Worm (Caenorhabditis elegans) whole organism, young adult: ENCODE results near the gene C39B10.3.

Source experiments
- B0035.1 ChIP-seq: sonication (generic microtip); optimal IDR thresholded peaks from 2 replicates; lab custom pipeline; 2016; ENCODE audit warnings: missing genetic modification characterization, mild to moderate bottlenecking, missing compliant biosample characterization, missing genotype, missing genetic modification reagents
- D2030.7 ChIP-seq: fragments of 200-800 bp; sonication (Bioruptor generic); IDR thresholded peaks from 2 replicates; pipeline ENCODE4 v1.3.6; 2022; ENCODE audit warnings: missing genetic modification reagents, missing genetic modification characterization, missing compliant biosample characterization
- F33H1.4 ChIP-seq: fragments of 200-800 bp; sonication (Bioruptor generic); IDR thresholded peaks from 2 replicates; pipeline ENCODE4 v1.3.6; 2022; ENCODE audit warnings: missing genetic modification reagents, missing genetic modification characterization, missing compliant biosample characterization
- F37B4.10 ChIP-seq: fragments of 200-800 bp; sonication (Bioruptor generic); IDR thresholded peaks from 2 replicates; pipeline ENCODE4 v1.3.6; 2022; ENCODE audit warnings: missing genetic modification characterization, missing compliant biosample characterization
- F55B11.4 ChIP-seq: sonication (generic microtip); optimal IDR thresholded peaks from 2 replicates; lab custom pipeline; 2016; ENCODE audit warnings: missing compliant biosample characterization, missing genetic modification characterization, borderline replicate concordance; ENCODE audit not compliant: insufficient read depth
- F57A8.1 ChIP-seq: fragments of 200-800 bp; sonication (Bioruptor generic); optimal IDR thresholded peaks from 2 replicates; lab custom pipeline; 2018; ENCODE audit warnings: mild to moderate bottlenecking, missing genetic modification characterization, moderate library complexity, missing compliant biosample characterization
- K12H6.12 ChIP-seq: fragments of 200-800 bp; sonication (Bioruptor generic); optimal IDR thresholded peaks from 2 replicates; lab custom pipeline; 2018; ENCODE audit warnings: mild to moderate bottlenecking, missing genetic modification characterization, missing compliant biosample characterization
- T26A5.8 ChIP-seq: sonication (generic microtip); optimal IDR thresholded peaks from 2 replicates; lab custom pipeline; 2016; ENCODE audit warnings: missing genetic modification characterization, missing compliant biosample characterization
- ZK185.1 ChIP-seq: sonication (generic microtip); optimal IDR thresholded peaks from 2 replicates; lab custom pipeline; 2016; ENCODE audit warnings: mild to moderate bottlenecking, missing genetic modification characterization, missing compliant biosample characterization; ENCODE audit not compliant: poor library complexity, severe bottlenecking
- akir-1 ChIP-seq: fragments of 200-800 bp; sonication (Bioruptor generic); optimal IDR thresholded peaks from 2 replicates; lab custom pipeline; 2018; ENCODE audit warnings: mild to moderate bottlenecking, missing genetic modification characterization, moderate library complexity, missing compliant biosample characterization
- attf-6 ChIP-seq: fragments of 200-800 bp; sonication (Bioruptor generic); IDR thresholded peaks from 2 replicates; pipeline ENCODE4 v1.3.6; 2022; ENCODE audit warnings: missing genetic modification reagents, missing genetic modification characterization, missing compliant biosample characterization
- cebp-1 ChIP-seq, 2 experiments: fragments of 200-800 bp in 1 of 2; sonication (Bioruptor generic) in 1 of 2; sonication (generic microtip) in 1 of 2; IDR thresholded peaks in 1 of 2; optimal IDR thresholded peaks in 1 of 2; 2 replicates each; pipeline versions ENCODE4 v1.3.6 to Lab custom; 2017 to 2022; ENCODE audit warnings: missing compliant biosample characterization in 2 of 2, missing genetic modification characterization in 2 of 2, mild to moderate bottlenecking in 1 of 2, missing genetic modification reagents in 1 of 2, moderate library complexity in 1 of 2
- ceh-91 ChIP-seq: fragments of 200-800 bp; sonication (Bioruptor generic); IDR thresholded peaks from 2 replicates; pipeline ENCODE4 v1.3.6; 2022; ENCODE audit warnings: missing genetic modification reagents, missing genetic modification characterization, missing compliant biosample characterization
- chd-7 ChIP-seq: sonication (generic microtip); optimal IDR thresholded peaks from 2 replicates; lab custom pipeline; 2016; ENCODE audit warnings: mild to moderate bottlenecking, missing genetic modification characterization, moderate library complexity, missing compliant biosample characterization
- die-1 ChIP-seq: sonication (generic microtip); optimal IDR thresholded peaks from 2 replicates; lab custom pipeline; 2016; ENCODE audit warnings: missing genotype, mild to moderate bottlenecking, missing genetic modification characterization, missing compliant biosample characterization
- dox-1 ChIP-seq: fragments of 200-800 bp; sonication (Bioruptor generic); IDR thresholded peaks from 2 replicates; pipeline ENCODE4 v1.3.6; 2022; ENCODE audit warnings: missing genetic modification reagents, missing genetic modification characterization, missing compliant biosample characterization
- egl-44 ChIP-seq: fragments of 200-800 bp; sonication (Bioruptor generic); IDR thresholded peaks from 2 replicates; pipeline ENCODE4 v1.3.6; 2022; ENCODE audit warnings: missing genetic modification reagents, missing genetic modification characterization, missing compliant biosample characterization
- ekl-4 ChIP-seq: fragments of 200-800 bp; sonication (Bioruptor generic); IDR thresholded peaks from 2 replicates; pipeline ENCODE4 v1.3.6; 2022; ENCODE audit warnings: missing genetic modification reagents, missing genetic modification characterization, missing compliant biosample characterization
- him-1 ChIP-seq: sonication (generic microtip); optimal IDR thresholded peaks from 2 replicates; lab custom pipeline; 2016; ENCODE audit warnings: missing genotype, missing genetic modification reagents, missing genetic modification characterization, missing compliant biosample characterization
- hlh-26 ChIP-seq: fragments of 200-800 bp; sonication (Bioruptor generic); conservative IDR thresholded peaks from 2 replicates; pipeline ENCODE4 v1.3.6; 2022; ENCODE audit warnings: missing genetic modification reagents, missing genetic modification characterization, missing compliant biosample characterization
- hsf-1 ChIP-seq: fragments of 200-800 bp; sonication (Bioruptor generic); IDR thresholded peaks from 2 replicates; pipeline ENCODE4 v1.3.6; 2022; ENCODE audit warnings: missing genetic modification reagents, missing genetic modification characterization, missing compliant biosample characterization
- lag-1 ChIP-seq: fragments of 200-800 bp; sonication (Bioruptor generic); IDR thresholded peaks from 2 replicates; pipeline ENCODE4 v1.3.6; 2022; ENCODE audit warnings: missing genetic modification reagents, missing genetic modification characterization, missing compliant biosample characterization
- let-607 ChIP-seq, 2 experiments: fragments of 200-800 bp in 1 of 2; sonication (Bioruptor generic) in 1 of 2; sonication (generic microtip) in 1 of 2; optimal IDR thresholded peaks; 2 replicates each; lab custom pipeline; 2016 to 2018; ENCODE audit warnings: mild to moderate bottlenecking in 2 of 2, missing compliant biosample characterization in 2 of 2, missing genetic modification characterization in 2 of 2, moderate library complexity in 2 of 2, missing genotype in 1 of 2
- lin-35 ChIP-seq, 3 experiments: fragments of 150-350 bp in 2 of 3; sonication (generic microtip) in 1 of 3; optimal IDR thresholded peaks; 2 replicates each; lab custom pipeline; 2014 to 2018; ENCODE audit warnings: missing biosample characterization in 3 of 3, missing genetic modification characterization in 3 of 3, missing genetic modification reagents in 3 of 3
- nfyb-1 ChIP-seq: fragments of 200-800 bp; sonication (Bioruptor generic); IDR thresholded peaks from 2 replicates; pipeline ENCODE4 v1.3.6; 2022; ENCODE audit warnings: missing genetic modification reagents, missing genetic modification characterization, missing compliant biosample characterization
- nhr-179 ChIP-seq: sonication (generic microtip); optimal IDR thresholded peaks from 2 replicates; lab custom pipeline; 2016; ENCODE audit warnings: mild to moderate bottlenecking, missing genetic modification characterization, missing compliant biosample characterization
- nhr-80 ChIP-seq: sonication (generic microtip); optimal IDR thresholded peaks from 2 replicates; lab custom pipeline; 2016; ENCODE audit warnings: missing genetic modification characterization, missing compliant biosample characterization
- rec-8 ChIP-seq, 2 experiments: sonication (generic microtip); optimal IDR thresholded peaks; 2 replicates each; lab custom pipeline; 2016; ENCODE audit warnings: mild to moderate bottlenecking in 2 of 2, missing genetic modification characterization in 2 of 2, missing genetic modification reagents in 2 of 2, missing genotype in 2 of 2, missing biosample characterization in 1 of 2, missing compliant biosample characterization in 1 of 2, moderate library complexity in 1 of 2
- rpc-1 ChIP-seq, 2 experiments: fragments of 150-350 bp in 1 of 2; sonication (generic microtip) in 1 of 2; optimal IDR thresholded peaks; 2 replicates each; lab custom pipeline; 2014 to 2018; ENCODE audit warnings: missing biosample characterization in 1 of 2, missing genetic modification characterization in 1 of 2, missing genetic modification reagents in 1 of 2, missing genotype in 1 of 2
- sdz-38 ChIP-seq: sonication (generic microtip); optimal IDR thresholded peaks from 2 replicates; lab custom pipeline; 2016; ENCODE audit warnings: missing genotype, missing genetic modification characterization, missing compliant biosample characterization
- snpc-3.4 ChIP-seq: sonication (generic microtip); optimal IDR thresholded peaks from 2 replicates; lab custom pipeline; 2017; ENCODE audit warnings: missing genetic modification characterization, mild to moderate bottlenecking, missing compliant biosample characterization, antibody characterized with exemption, moderate library complexity, missing genotype, missing genetic modification reagents
- somi-1 ChIP-seq: fragments of 200-800 bp; sonication (Bioruptor generic); optimal IDR thresholded peaks from 2 replicates; lab custom pipeline; 2018; ENCODE audit warnings: mild to moderate bottlenecking, missing genetic modification characterization, missing compliant biosample characterization
- tlf-1 ChIP-seq: fragments of 200-800 bp; sonication (Bioruptor generic); optimal IDR thresholded peaks from 2 replicates; lab custom pipeline; 2018; ENCODE audit warnings: mild to moderate bottlenecking, missing genetic modification characterization, missing compliant biosample characterization
- unc-62 ChIP-seq: fragments of 150-350 bp; optimal IDR thresholded peaks from 2 replicates; lab custom pipeline; 2014; ENCODE audit warnings: missing biosample characterization, missing genetic modification reagents, missing genetic modification characterization
- ztf-18 ChIP-seq: sonication (generic microtip); optimal IDR thresholded peaks from 2 replicates; lab custom pipeline; 2016; ENCODE audit warnings: missing genotype, mild to moderate bottlenecking, missing genetic modification characterization, missing compliant biosample characterization
- ztf-22 ChIP-seq: fragments of 200-800 bp; sonication (Bioruptor generic); optimal IDR thresholded peaks from 2 replicates; lab custom pipeline; 2018; ENCODE audit warnings: mild to moderate bottlenecking, missing genetic modification characterization, moderate library complexity, missing compliant biosample characterization
- ztf-3 ChIP-seq: fragments of 200-800 bp; sonication (Bioruptor generic); optimal IDR thresholded peaks from 2 replicates; lab custom pipeline; 2018; ENCODE audit warnings: mild to moderate bottlenecking, missing genetic modification characterization, missing compliant biosample characterization
- ztf-6 ChIP-seq: fragments of 200-800 bp; sonication (Bioruptor generic); IDR thresholded peaks from 2 replicates; pipeline ENCODE4 v1.3.6; 2022; ENCODE audit warnings: missing genetic modification reagents, missing genetic modification characterization, missing compliant biosample characterization

C39B10.3 gene

ce11 chrX:10443836-10444235 lies at the start of gene C39B10.3:
C39B10.3 (plus strand) TSS chrX:10444136.
- TF ChIP-seq chd-7 (no peak), ztf-3 (GFP tag; lab: Kevin White, UChicago) (no peak), lin-35 (GFP tag; optimal IDR thresholded peaks at IDR 0.05; lab: Kevin White, UChicago) (no peak)

ce11 chrX:10394238-10394637 lies 49.7 kb upstream of the C39B10.3 start:
- TF ChIP-seq cebp-1 (GFP tag; IDR thresholded peaks at IDR 0.05; lab: Robert Waterston, UW) (no peak), cebp-1 (tag; optimal IDR thresholded peaks at IDR 0.05; lab: Kevin White, UChicago) (peak; percentile 29), ceh-91 (GFP tag; lab: Robert Waterston, UW) (no peak), let-607 (tag; optimal IDR thresholded peaks at IDR 0.05; lab: Kevin White, UChicago) (no peak), K12H6.12 (tag; lab: Kevin White, UChicago) (no peak), F33H1.4 (GFP tag; lab: Robert Waterston, UW) (no peak), F37B4.10 (no peak), ztf-6 (GFP tag; lab: Robert Waterston, UW) (no peak), unc-62 (GFP tag; lab: Kevin White, UChicago) (no peak), rpc-1 (optimal IDR thresholded peaks at IDR 0.05; lab: Kevin White, UChicago) (no peak), rpc-1 (tag; optimal IDR thresholded peaks at IDR 0.05; lab: Kevin White, UChicago) (no peak), akir-1 (GFP tag; lab: Kevin White, UChicago) (no peak), sdz-38 (tag; lab: Kevin White, UChicago) (no peak), ztf-22 (GFP tag; lab: Kevin White, UChicago) (no peak), hsf-1 (GFP tag; lab: Robert Waterston, UW) (0 out of 2 replicates have a peak, but pooled peaks have one; percentile 13), dox-1 (GFP tag; lab: Robert Waterston, UW) (peak; percentile 62; the same call in 1 of the 2 replicates), lag-1 (GFP tag; lab: Robert Waterston, UW) (no peak), D2030.7 (no peak), T26A5.8 (no peak), nhr-80 (tag; lab: Kevin White, UChicago) (peak; percentile 63)

- TF ChIP-seq attf-6 (GFP tag; lab: Robert Waterston, UW): no peak
- no peak for TF ChIP-seq snpc-3.4 (tag; lab: Kevin White, UChicago)
- TF ChIP-seq F55B11.4 (tag; lab: Kevin White, UChicago): no peak
- TF ChIP-seq egl-44: no peak
- no peak for TF ChIP-seq ztf-18 (tag; lab: Kevin White, UChicago)
- TF ChIP-seq tlf-1 (GFP tag; lab: Kevin White, UChicago): no peak
- no peak for TF ChIP-seq ekl-4 (GFP tag; lab: Robert Waterston, UW)
- no peak for TF ChIP-seq B0035.1 (tag; lab: Kevin White, UChicago)
- no peak for TF ChIP-seq F57A8.1 (GFP tag; lab: Kevin White, UChicago)
- no peak for TF ChIP-seq rpc-1 (optimal IDR thresholded peaks at IDR 0.05; lab: Kevin White, UChicago)
- TF ChIP-seq rpc-1 (tag; optimal IDR thresholded peaks at IDR 0.05; lab: Kevin White, UChicago): no peak
- TF ChIP-seq die-1 (tag; lab: Kevin White, UChicago): no peak
- no peak for TF ChIP-seq K12H6.12 (tag; lab: Kevin White, UChicago)
- TF ChIP-seq nfyb-1 (GFP tag; lab: Robert Waterston, UW): no peak
- no peak for TF ChIP-seq somi-1 (GFP tag; lab: Kevin White, UChicago)
- no peak for TF ChIP-seq nhr-179
- TF ChIP-seq hlh-26 (GFP tag; lab: Robert Waterston, UW): no peak
- TF ChIP-seq him-1 (tag; lab: Kevin White, UChicago): no peak
- TF ChIP-seq ZK185.1 (tag; lab: Kevin White, UChicago): no peak
- TF ChIP-seq rec-8 (tag; optimal IDR thresholded peaks at IDR 0.05; lab: Kevin White, UChicago): no peak
These were observed 48.8 kb upstream of the C39B10.3 start for ce11 chrX:10395177-10395576.
